Fruit fly (Drosophila melanogaster): Measurements from ENCODE around the gene CG14439.

Gene CG14439

dm6 chrX:6776934-6777333, 29.6 kb downstream of the CG14439 start:
- no peak for TF ChIP-seq dl (GFP tag; optimal IDR thresholded peaks at IDR 0.05; ENCODE audit: insufficient read depth in 1 of 2, partially characterized antibody in 2 of 2)
- TF ChIP-seq h (GFP tag; optimal IDR thresholded peaks at IDR 0.05), result no peak
- TF ChIP-seq tai (GFP tag; optimal IDR thresholded peaks at IDR 0.05), result no peak
- TF ChIP-seq sv (GFP tag; optimal IDR thresholded peaks at IDR 0.05), result no peak
- no peak for TF ChIP-seq lola (GFP tag; optimal IDR thresholded peaks at IDR 0.05)
- no peak for TF ChIP-seq Dif (GFP tag; optimal IDR thresholded peaks at IDR 0.05; ENCODE audit: partially characterized antibody)
- TF ChIP-seq N (GFP tag; optimal IDR thresholded peaks at IDR 0.05), result no peak
- no peak for TF ChIP-seq Mio (GFP tag; optimal IDR thresholded peaks at IDR 0.05)
- no peak for TF ChIP-seq sage (GFP tag; optimal IDR thresholded peaks at IDR 0.05)
- no peak for TF ChIP-seq psq (GFP tag; optimal IDR thresholded peaks at IDR 0.05)
- no peak for TF ChIP-seq CrebA (GFP tag; optimal IDR thresholded peaks at IDR 0.05; ENCODE audit: borderline replicate concordance)
- TF ChIP-seq Hr78 (GFP tag; optimal IDR thresholded peaks at IDR 0.05), result no peak
- no peak for TF ChIP-seq Vsx2 (GFP tag; optimal IDR thresholded peaks at IDR 0.05; ENCODE audit: partially characterized antibody)
- TF ChIP-seq Hr83 (GFP tag; optimal IDR thresholded peaks at IDR 0.05; ENCODE audit: poor library complexity, severe bottlenecking), result no peak

dm6 chrX:6777394-6777793, 30.1 kb downstream of the CG14439 start:
- TF ChIP-seq Hr78 (GFP tag; optimal IDR thresholded peaks at IDR 0.05), result no peak
- peak; percentile 88 for TF ChIP-seq h (GFP tag; optimal IDR thresholded peaks at IDR 0.05)
- TF ChIP-seq jim (GFP tag; optimal IDR thresholded peaks at IDR 0.05), result no peak
- peak; percentile 3 for TF ChIP-seq Jra (GFP tag; optimal IDR thresholded peaks at IDR 0.05)
- TF ChIP-seq OdsH (GFP tag; optimal IDR thresholded peaks at IDR 0.05), result peak; percentile 83
- no peak for TF ChIP-seq Rel (GFP tag; optimal IDR thresholded peaks at IDR 0.05)
- peak; percentile 28 for TF ChIP-seq Rel (tag; optimal IDR thresholded peaks at IDR 0.05)
- peak; percentile 66 for TF ChIP-seq brk (GFP tag; optimal IDR thresholded peaks at IDR 0.05)
- TF ChIP-seq Hr83 (GFP tag; optimal IDR thresholded peaks at IDR 0.05; ENCODE audit: poor library complexity, severe bottlenecking), result no peak
- peak; percentile 88 for TF ChIP-seq ey (GFP tag; optimal IDR thresholded peaks at IDR 0.05)
- TF ChIP-seq Abd-B (GFP tag; optimal IDR thresholded peaks at IDR 0.05), result no peak
- peak; percentile 70 for TF ChIP-seq CG9705 (GFP tag; optimal IDR thresholded peaks at IDR 0.05)
- TF ChIP-seq Sp1 (GFP tag; optimal IDR thresholded peaks at IDR 0.05), result peak; percentile 87
- peak; percentile 82 for TF ChIP-seq rgr (GFP tag; optimal IDR thresholded peaks at IDR 0.05)
- TF ChIP-seq foxo (GFP tag; optimal IDR thresholded peaks at IDR 0.05), result peak in 1 of 2 experiments; percentile 87
- no peak for TF ChIP-seq N (GFP tag; optimal IDR thresholded peaks at IDR 0.05)
- TF ChIP-seq Vsx2 (GFP tag; optimal IDR thresholded peaks at IDR 0.05; ENCODE audit: partially characterized antibody), result no peak
- TF ChIP-seq Hnf4 (GFP tag; optimal IDR thresholded peaks at IDR 0.05), result peak; percentile 60
- peak; percentile 87 for TF ChIP-seq br (GFP tag; optimal IDR thresholded peaks at IDR 0.05)
- TF ChIP-seq woc (GFP tag; optimal IDR thresholded peaks at IDR 0.05), result peak; percentile 78
- TF ChIP-seq dmrt93B (GFP tag; optimal IDR thresholded peaks at IDR 0.05), result peak; percentile 73
- TF ChIP-seq CrebA (GFP tag; optimal IDR thresholded peaks at IDR 0.05; ENCODE audit: borderline replicate concordance), result no peak
- TF ChIP-seq Dfd (GFP tag; optimal IDR thresholded peaks at IDR 0.05), result no peak
- peak; percentile 1 for TF ChIP-seq Dif (GFP tag; optimal IDR thresholded peaks at IDR 0.05; ENCODE audit: partially characterized antibody)
- peak; percentile 62 for TF ChIP-seq CG32264 (GFP tag; optimal IDR thresholded peaks at IDR 0.05)
- TF ChIP-seq dsf (GFP tag; optimal IDR thresholded peaks at IDR 0.05; ENCODE audit: borderline replicate concordance), result no peak
- no peak for TF ChIP-seq usp (GFP tag; optimal IDR thresholded peaks at IDR 0.05)
- TF ChIP-seq fru (GFP tag; optimal IDR thresholded peaks at IDR 0.05), result peak; percentile 90
- TF ChIP-seq Myc (optimal IDR thresholded peaks at IDR 0.05), result no peak
- no peak for TF ChIP-seq dl (GFP tag; optimal IDR thresholded peaks at IDR 0.05; ENCODE audit: insufficient read depth in 1 of 2, partially characterized antibody in 2 of 2)
- no peak for TF ChIP-seq tai (GFP tag; optimal IDR thresholded peaks at IDR 0.05)
- TF ChIP-seq lola (GFP tag; optimal IDR thresholded peaks at IDR 0.05), result no peak
- no peak for TF ChIP-seq GATAd (GFP tag; optimal IDR thresholded peaks at IDR 0.05)
- peak; percentile 70 for TF ChIP-seq psq (GFP tag; optimal IDR thresholded peaks at IDR 0.05)
- TF ChIP-seq pan (optimal IDR thresholded peaks at IDR 0.05), result no peak
- peak; percentile 87 for TF ChIP-seq HLH106 (tag; optimal IDR thresholded peaks at IDR 0.05)
- no peak for TF ChIP-seq Mio (GFP tag; optimal IDR thresholded peaks at IDR 0.05)
- peak; percentile 69 for TF ChIP-seq sage (GFP tag; optimal IDR thresholded peaks at IDR 0.05)
- no peak for TF ChIP-seq sv (GFP tag; optimal IDR thresholded peaks at IDR 0.05)
